Fruit fly (Drosophila melanogaster): ENCODE data around the gene spartin.

DNA sequence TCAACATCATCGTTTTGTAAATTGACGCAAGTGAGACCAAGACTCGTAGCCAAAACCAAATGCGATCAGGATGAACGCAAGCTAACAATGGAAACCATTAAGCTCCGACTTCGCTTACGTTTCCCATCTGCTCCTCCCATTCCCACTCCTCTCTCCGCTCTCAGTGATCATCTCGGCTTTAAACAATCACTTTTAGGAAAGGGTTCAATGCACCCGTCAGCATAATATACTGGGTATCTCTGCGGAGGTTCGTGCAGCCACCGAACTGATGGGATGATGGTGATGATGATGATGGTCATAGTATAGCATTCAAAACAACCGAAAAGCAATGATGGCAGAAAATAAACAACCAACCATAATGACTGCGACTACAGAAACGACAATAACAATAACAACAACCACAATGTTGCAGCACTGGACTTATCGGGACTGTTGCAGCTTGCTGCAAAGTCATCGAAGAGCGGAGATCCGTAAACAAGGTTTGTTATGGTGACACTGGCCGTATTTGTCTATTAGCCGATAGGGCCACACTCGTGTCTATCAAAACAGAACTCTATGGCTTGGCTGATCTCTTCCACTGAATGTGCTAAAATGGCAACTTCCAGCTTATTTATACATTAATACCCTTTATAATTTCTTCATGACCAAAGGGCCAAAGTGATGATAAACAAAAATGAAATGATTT, 22.5 kb downstream of the spartin start:
- TF ChIP-seq psq (optimal IDR thresholded peaks at IDR 0.05): no peak
- no peak for TF ChIP-seq insv (optimal IDR thresholded peaks at IDR 0.05)
- TF ChIP-seq Myc (optimal IDR thresholded peaks at IDR 0.05): no peak
- no peak for TF ChIP-seq ttk (optimal IDR thresholded peaks at IDR 0.05)
- TF ChIP-seq h (optimal IDR thresholded peaks at IDR 0.05): no peak

Measured in Kc167 (cell line).